Fruit fly (Drosophila melanogaster) Kc167 (cell line): Measurements from ENCODE around the gene Frl.

Experiments used
- Myc ChIP-seq: fragments of >200 bp; optimal IDR thresholded peaks from 2 replicates; lab custom pipeline; 2017; ENCODE audit warnings: missing external identifiers
- Sin3A ChIP-seq: fragments of >200 bp; optimal IDR thresholded peaks from 2 replicates; lab custom pipeline; 2018; ENCODE audit warnings: missing external identifiers
- psq ChIP-seq: fragments of >200 bp; optimal IDR thresholded peaks from 2 replicates; lab custom pipeline; 2017; ENCODE audit warnings: missing external identifiers

DNA sequence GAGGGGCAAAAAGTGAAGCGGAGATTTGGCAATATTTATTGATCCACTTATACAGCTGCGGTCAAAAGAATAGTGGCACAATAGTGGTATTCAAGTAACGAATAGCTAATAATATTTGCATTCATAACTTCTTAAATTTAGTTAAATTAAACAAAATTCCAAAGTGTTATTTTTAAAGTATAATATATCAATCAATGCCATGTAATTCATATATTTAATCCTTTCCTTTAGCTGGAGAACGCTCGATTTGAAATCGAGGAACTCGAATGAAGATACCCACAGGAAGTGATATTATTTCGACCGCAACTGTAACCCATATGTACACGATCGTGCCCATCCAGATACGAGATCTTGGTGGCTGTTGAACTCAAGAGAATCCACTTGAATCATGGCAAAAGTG is 26.2 kb downstream of the Frl start:
- TF ChIP-seq Sin3A (lab: Kevin White, UChicago) (no peak), Myc (lab: Kevin White, UChicago) (no peak), psq (lab: Kevin White, UChicago) (no peak)
